Fruit fly (Drosophila melanogaster) whole organism, embryonic: Measurements from ENCODE around the gene nan.

Experiments
- Ada2b ChIP-seq: fragments of 200-800 bp; sonication (Bioruptor generic); IDR thresholded peaks from 2 replicates; pipeline ENCODE4 v1.3.6; 2022; ENCODE audit warnings: missing biosample characterization, missing genetic modification characterization
- Aef1 ChIP-seq: fragments of 200-800 bp; sonication (Bioruptor generic); IDR thresholded peaks from 3 replicates; pipeline ENCODE4 v1.3.6; 2022; ENCODE audit warnings: missing biosample characterization, missing genetic modification characterization
- B-H1 ChIP-seq: fragments of 200-800 bp; sonication (Bioruptor generic); IDR thresholded peaks from 3 replicates; pipeline ENCODE4 v1.3.6; 2022; ENCODE audit warnings: missing biosample characterization, missing genetic modification characterization
- Blimp-1 ChIP-seq: fragments of 200-800 bp; sonication (Bioruptor generic); optimal IDR thresholded peaks from 3 replicates; lab custom pipeline; 2018; ENCODE audit warnings: missing biosample characterization, missing genetic modification characterization, mild to moderate bottlenecking, moderate library complexity, missing genetic modification reagents
- CG1024 ChIP-seq: fragments of 200-800 bp; sonication (Bioruptor generic); IDR thresholded peaks from 2 replicates; pipeline ENCODE4 v1.3.6; 2022; ENCODE audit warnings: missing biosample characterization, missing genetic modification characterization
- CG11504 ChIP-seq: fragments of 200-800 bp; sonication (Bioruptor generic); optimal IDR thresholded peaks from 3 replicates; lab custom pipeline; 2019; ENCODE audit warnings: missing biosample characterization, mild to moderate bottlenecking, missing genetic modification characterization, moderate library complexity
- CG12219 ChIP-seq: fragments of 200-800 bp; sonication (Bioruptor generic); optimal IDR thresholded peaks from 3 replicates; lab custom pipeline; 2018; ENCODE audit warnings: missing biosample characterization, mild to moderate bottlenecking, missing genetic modification characterization
- CG12391 ChIP-seq: fragments of 200-800 bp; sonication (Bioruptor generic); optimal IDR thresholded peaks from 3 replicates; lab custom pipeline; 2018; ENCODE audit warnings: missing biosample characterization, mild to moderate bottlenecking, missing genetic modification characterization, moderate library complexity
- CG12942 ChIP-seq: fragments of 200-800 bp; sonication (Bioruptor generic); optimal IDR thresholded peaks from 3 replicates; lab custom pipeline; 2016; ENCODE audit warnings: missing biosample characterization, missing genetic modification characterization
- CG14710 ChIP-seq: fragments of 200-800 bp; sonication (Bioruptor generic); optimal IDR thresholded peaks from 3 replicates; lab custom pipeline; 2019; ENCODE audit warnings: missing biosample characterization, mild to moderate bottlenecking, missing genetic modification characterization, moderate library complexity
- CG15601 ChIP-seq: fragments of 200-800 bp; sonication (Bioruptor generic); optimal IDR thresholded peaks from 3 replicates; lab custom pipeline; 2019; ENCODE audit warnings: missing biosample characterization, mild to moderate bottlenecking, missing genetic modification characterization, moderate library complexity
- CG1602 ChIP-seq: fragments of 200-800 bp; sonication (Bioruptor generic); optimal IDR thresholded peaks from 3 replicates; lab custom pipeline; 2016; ENCODE audit warnings: missing biosample characterization, missing genetic modification characterization
- CG1647 ChIP-seq: fragments of 200-800 bp; sonication (Bioruptor generic); optimal IDR thresholded peaks from 3 replicates; lab custom pipeline; 2016; ENCODE audit warnings: missing biosample characterization, missing genetic modification characterization
- CG16863 ChIP-seq: fragments of 200-800 bp; sonication (Bioruptor generic); optimal IDR thresholded peaks from 3 replicates; lab custom pipeline; 2016; ENCODE audit warnings: missing biosample characterization, missing genetic modification characterization
- CG30431 ChIP-seq: fragments of 200-800 bp; sonication (Bioruptor generic); optimal IDR thresholded peaks from 2 replicates; lab custom pipeline; 2017; ENCODE audit warnings: missing biosample characterization, missing genetic modification characterization
- CG5953 ChIP-seq: fragments of 200-800 bp; sonication (Bioruptor generic); IDR thresholded peaks from 2 replicates; pipeline ENCODE4 v1.3.6; 2022; ENCODE audit warnings: missing biosample characterization, missing genetic modification characterization
- CG7786 ChIP-seq: fragments of 200-800 bp; sonication (Bioruptor generic); optimal IDR thresholded peaks from 2 replicates; lab custom pipeline; 2016; ENCODE audit warnings: missing biosample characterization, missing genetic modification characterization
- CG8089 ChIP-seq: fragments of 200-800 bp; sonication (Bioruptor generic); optimal IDR thresholded peaks from 3 replicates; lab custom pipeline; 2016; ENCODE audit warnings: missing biosample characterization, missing genetic modification characterization
- CG8924 ChIP-seq: fragments of 200-800 bp; optimal IDR thresholded peaks from 3 replicates; lab custom pipeline; 2019; ENCODE audit warnings: missing biosample characterization, mild to moderate bottlenecking, missing genetic modification characterization, moderate library complexity
- CG9727 ChIP-seq: fragments of 200-800 bp; sonication (Bioruptor generic); optimal IDR thresholded peaks from 3 replicates; lab custom pipeline; 2017; ENCODE audit warnings: missing biosample characterization, mild to moderate bottlenecking, missing genetic modification characterization
- Camta ChIP-seq: fragments of 200-800 bp; sonication (Bioruptor generic); optimal IDR thresholded peaks from 2 replicates; lab custom pipeline; 2016; ENCODE audit warnings: missing biosample characterization, missing genetic modification characterization
- D ChIP-seq, 2 experiments: fragments of 200-800 bp in 1 of 2; fragments of >200 bp in 1 of 2; sonication (Bioruptor generic) in 1 of 2; optimal IDR thresholded peaks; 2 replicates in 1 of 2; 3 replicates in 1 of 2; lab custom pipeline; 2017; ENCODE audit warnings: mild to moderate bottlenecking in 1 of 2, missing biosample characterization in 1 of 2, missing genetic modification characterization in 1 of 2, missing genetic modification reagents in 1 of 2
- Eip74EF ChIP-seq, 2 experiments: fragments of 200-800 bp in 1 of 2; fragments of >200 bp in 1 of 2; sonication (Bioruptor generic) in 1 of 2; optimal IDR thresholded peaks; 2 replicates each; lab custom pipeline; 2017 to 2019; ENCODE audit warnings: missing biosample characterization in 2 of 2, missing genetic modification characterization in 2 of 2, mild to moderate bottlenecking in 1 of 2, moderate library complexity in 1 of 2
- Gug ChIP-seq: fragments of 200-800 bp; sonication (Bioruptor generic); IDR thresholded peaks from 4 replicates; pipeline ENCODE4 v1.3.6; 2022; ENCODE audit warnings: missing biosample characterization, missing genetic modification characterization
- Hr3 ChIP-seq: fragments of 200-800 bp; sonication (Bioruptor generic); optimal IDR thresholded peaks from 3 replicates; lab custom pipeline; 2016; ENCODE audit warnings: missing biosample characterization, missing genetic modification characterization
- Neu2 ChIP-seq: fragments of 200-800 bp; sonication (Bioruptor generic); optimal IDR thresholded peaks from 3 replicates; lab custom pipeline; 2016; ENCODE audit warnings: missing biosample characterization, missing genetic modification characterization, borderline replicate concordance
- Ptx1 ChIP-seq: fragments of 200-800 bp; sonication (Bioruptor generic); IDR thresholded peaks from 2 replicates; pipeline ENCODE4 v1.3.6; 2022; ENCODE audit warnings: missing biosample characterization, missing genetic modification characterization
- Ravus ChIP-seq: fragments of 200-800 bp; sonication (Bioruptor generic); IDR thresholded peaks from 2 replicates; pipeline ENCODE4 v1.3.6; 2022; ENCODE audit warnings: missing biosample characterization, missing genetic modification characterization
- Usf ChIP-seq: fragments of 200-800 bp; sonication (Bioruptor generic); optimal IDR thresholded peaks from 2 replicates; lab custom pipeline; 2017; ENCODE audit warnings: missing genotype, missing biosample characterization, missing genetic modification characterization
- Xbp1 ChIP-seq: fragments of 200-800 bp; sonication (Bioruptor generic); optimal IDR thresholded peaks from 3 replicates; lab custom pipeline; 2016; ENCODE audit warnings: missing biosample characterization, mild to moderate bottlenecking, missing genetic modification characterization
- ab ChIP-seq: fragments of 200-800 bp; sonication (Bioruptor generic); optimal IDR thresholded peaks from 2 replicates; lab custom pipeline; 2016; ENCODE audit warnings: missing biosample characterization, missing genetic modification characterization
- ash1 ChIP-seq: fragments of 200-800 bp; sonication (Bioruptor generic); optimal IDR thresholded peaks from 2 replicates; lab custom pipeline; 2018; ENCODE audit warnings: missing biosample characterization, mild to moderate bottlenecking, missing genetic modification characterization
- bbx ChIP-seq: fragments of 200-800 bp; sonication (Bioruptor generic); IDR thresholded peaks from 2 replicates; pipeline ENCODE4 v1.3.6; 2022; ENCODE audit warnings: missing biosample characterization, missing genetic modification characterization; ENCODE audit not compliant: partially characterized antibody
- bigmax ChIP-seq: fragments of 200-800 bp; sonication (Bioruptor generic); optimal IDR thresholded peaks from 2 replicates; lab custom pipeline; 2018; ENCODE audit warnings: missing biosample characterization, mild to moderate bottlenecking, missing genetic modification characterization
- cato ChIP-seq: fragments of 200-800 bp; sonication (Bioruptor generic); optimal IDR thresholded peaks from 2 replicates; lab custom pipeline; 2016; ENCODE audit warnings: missing biosample characterization, missing genetic modification characterization, borderline replicate concordance
- dati ChIP-seq: fragments of 200-800 bp; sonication (Bioruptor generic); IDR thresholded peaks from 2 replicates; pipeline ENCODE4 v1.3.6; 2022; ENCODE audit warnings: missing biosample characterization, missing genetic modification characterization
- en ChIP-seq: fragments of 200-800 bp; sonication (Bioruptor generic); optimal IDR thresholded peaks from 2 replicates; lab custom pipeline; 2016; ENCODE audit warnings: missing biosample characterization, missing genetic modification characterization
- fru ChIP-seq: fragments of >200 bp; optimal IDR thresholded peaks from 2 replicates; lab custom pipeline; 2017
- gt ChIP-seq: fragments of 200-800 bp; sonication (Bioruptor generic); IDR thresholded peaks from 2 replicates; pipeline ENCODE4 v1.3.6; 2022; ENCODE audit warnings: missing biosample characterization, missing genetic modification characterization
- hth ChIP-seq: fragments of >200 bp; optimal IDR thresholded peaks from 2 replicates; lab custom pipeline; 2017; ENCODE audit warnings: inconsistent platforms
- pho ChIP-seq: fragments of 200-800 bp; sonication (Bioruptor generic); optimal IDR thresholded peaks from 2 replicates; lab custom pipeline; 2016; ENCODE audit warnings: missing biosample characterization, missing genetic modification characterization
- sc ChIP-seq, 3 experiments: fragments of >200 bp in 2 of 3; fragments of 200-800 bp in 1 of 3; sonication (Bioruptor generic) in 1 of 3; optimal IDR thresholded peaks; 2 replicates in 2 of 3; 3 replicates in 1 of 3; lab custom pipeline; 2017; ENCODE audit warnings: mild to moderate bottlenecking in 1 of 3, missing biosample characterization in 1 of 3, missing genetic modification characterization in 1 of 3, missing genetic modification reagents in 1 of 3
- ssp ChIP-seq: fragments of 200-800 bp; sonication (Bioruptor generic); IDR thresholded peaks from 2 replicates; pipeline ENCODE4 v1.3.6; 2022; ENCODE audit warnings: missing biosample characterization, missing genetic modification characterization
- stc ChIP-seq: fragments of 200-800 bp; sonication (Bioruptor generic); IDR thresholded peaks from 2 replicates; pipeline ENCODE4 v1.3.6; 2022; ENCODE audit warnings: missing biosample characterization, missing genetic modification characterization
- trem ChIP-seq: fragments of 200-800 bp; optimal IDR thresholded peaks from 3 replicates; lab custom pipeline; 2019; ENCODE audit warnings: missing biosample characterization, mild to moderate bottlenecking, missing genetic modification characterization, moderate library complexity
- twi ChIP-seq: fragments of 200-800 bp; optimal IDR thresholded peaks from 2 replicates; lab custom pipeline; 2019; ENCODE audit warnings: missing biosample characterization, mild to moderate bottlenecking, missing genetic modification characterization, moderate library complexity
- unpg ChIP-seq: fragments of 200-800 bp; sonication (Bioruptor generic); optimal IDR thresholded peaks from 3 replicates; lab custom pipeline; 2018; ENCODE audit warnings: missing biosample characterization, mild to moderate bottlenecking, missing genetic modification characterization, moderate library complexity
- vvl ChIP-seq: fragments of 200-800 bp; sonication (Bioruptor generic); IDR thresholded peaks from 2 replicates; pipeline ENCODE4 v1.3.6; 2022; ENCODE audit warnings: missing biosample characterization, missing genetic modification characterization
- zen ChIP-seq: fragments of 200-800 bp; sonication (Bioruptor generic); optimal IDR thresholded peaks from 3 replicates; lab custom pipeline; 2018; ENCODE audit warnings: missing biosample characterization, mild to moderate bottlenecking, missing genetic modification characterization, moderate library complexity

The nan gene

dm6 chr3L:14189957-14190624 is 643 bp upstream of the nan start (continued):
- TF ChIP-seq pho (GFP tag; lab: Kevin White, UChicago) (no peak), Ada2b (GFP tag; lab: Robert Waterston, UW) (peak; percentile 61; the same call in 1 of the 2 replicates), CG1602 (GFP tag; lab: Kevin White, UChicago) (no peak), en (GFP tag; lab: Kevin White, UChicago) (no peak), vvl (GFP tag; lab: Robert Waterston, UW) (peak; percentile 90), dati (no peak), ash1 (GFP tag; lab: Kevin White, UChicago) (no peak), zen (tag; lab: Kevin White, UChicago) (peak; percentile 14), Hr3 (GFP tag; lab: Kevin White, UChicago) (no peak), fru (no peak), CG16863 (GFP tag; lab: Kevin White, UChicago) (no peak), CG15601 (tag; lab: Kevin White, UChicago) (peak; percentile 99), Eip74EF (GFP tag; optimal IDR thresholded peaks at IDR 0.05; lab: Kevin White, UChicago) (no peak), sc (optimal IDR thresholded peaks at IDR 0.05; lab: Kevin White, UChicago) (no peak), sc (GFP tag; optimal IDR thresholded peaks at IDR 0.05; lab: Kevin White, UChicago) (no peak), Xbp1 (peak; percentile 70), Camta (GFP tag; lab: Kevin White, UChicago) (no peak), CG12391 (tag; lab: Kevin White, UChicago) (peak; percentile 59), CG12219 (GFP tag; lab: Kevin White, UChicago) (peak; percentile 37), stc (GFP tag; lab: Robert Waterston, UW) (peak; percentile 58; the same call in 1 of the 2 replicates), CG30431 (GFP tag; lab: Kevin White, UChicago) (no peak), CG1647 (GFP tag; lab: Kevin White, UChicago) (no peak), CG12942 (GFP tag; lab: Kevin White, UChicago) (peak; percentile 14), bbx (GFP tag; lab: Robert Waterston, UW) (no peak; the same call in 1 of the 2 replicates), CG14710 (peak; percentile 63), Ravus (no peak), trem (tag; lab: Kevin White, UChicago) (peak; percentile 41), Usf (GFP tag; lab: Kevin White, UChicago) (no peak), twi (no peak), CG9727 (no peak), CG8924 (tag; lab: Kevin White, UChicago) (peak; percentile 43), Gug (GFP tag; lab: Robert Waterston, UW) (peak; percentile 25; the same call in 1 of the 4 replicates), unpg (GFP tag; lab: Kevin White, UChicago) (no peak), ssp (peak; percentile 97), ab (GFP tag; lab: Kevin White, UChicago) (no peak), CG1024 (GFP tag; lab: Robert Waterston, UW) (peak; percentile 31; the same call in 1 of the 2 replicates), CG11504 (no peak), Neu2 (no peak), CG7786 (GFP tag; lab: Kevin White, UChicago) (peak; percentile 17), cato (GFP tag; lab: Kevin White, UChicago) (no peak), B-H1 (GFP tag; lab: Robert Waterston, UW) (peak; percentile 64), bigmax (GFP tag; lab: Kevin White, UChicago) (no peak), Blimp-1 (GFP tag; lab: Kevin White, UChicago) (peak; percentile 95), Ptx1 (peak; percentile 69; the same call in 1 of the 2 replicates), CG8089 (GFP tag; lab: Kevin White, UChicago) (peak; percentile 5), CG5953 (GFP tag; lab: Robert Waterston, UW) (peak; percentile 77), Aef1 (GFP tag; lab: Robert Waterston, UW) (peak; percentile 65), D (optimal IDR thresholded peaks at IDR 0.05; lab: Kevin White, UChicago) (no peak), D (GFP tag; optimal IDR thresholded peaks at IDR 0.05; lab: Kevin White, UChicago) (peak; percentile 21), gt (no peak), hth (no peak)
